Fruit fly (Drosophila melanogaster) whole organism, prepupa: ENCODE measurements around the gene CG14717.

Experiments
- CG16779 ChIP-seq: fragments of 200-800 bp; sonication (Bioruptor generic); optimal IDR thresholded peaks from 3 replicates; lab custom pipeline; 2017; ENCODE audit warnings: missing biosample characterization, mild to moderate bottlenecking, missing genetic modification characterization
- CG3919 ChIP-seq: fragments of 200-800 bp; sonication (Bioruptor generic); optimal IDR thresholded peaks from 3 replicates; lab custom pipeline; 2016; ENCODE audit warnings: missing biosample characterization, missing genetic modification characterization
- Eip93F ChIP-seq: fragments of 200-800 bp; sonication (Bioruptor generic); optimal IDR thresholded peaks from 2 replicates; lab custom pipeline; 2016; ENCODE audit warnings: missing biosample characterization, mild to moderate bottlenecking, missing genetic modification characterization
- Gug ChIP-seq: fragments of 200-800 bp; sonication (Bioruptor generic); IDR thresholded peaks from 2 replicates; pipeline ENCODE4 v1.3.6; 2022; ENCODE audit warnings: missing biosample characterization, missing genetic modification characterization
- Hr4 ChIP-seq: fragments of 200-800 bp; sonication (Bioruptor generic); optimal IDR thresholded peaks from 3 replicates; lab custom pipeline; 2016; ENCODE audit warnings: missing biosample characterization, missing genetic modification characterization
- Smox ChIP-seq: fragments of 200-800 bp; sonication (Bioruptor generic); optimal IDR thresholded peaks from 3 replicates; lab custom pipeline; 2016; ENCODE audit warnings: missing biosample characterization, missing genetic modification characterization
- cyc ChIP-seq: fragments of 200-800 bp; sonication (Bioruptor generic); optimal IDR thresholded peaks from 3 replicates; lab custom pipeline; 2016; ENCODE audit warnings: missing biosample characterization, missing genetic modification characterization
- esn ChIP-seq: fragments of 200-800 bp; sonication (Bioruptor generic); optimal IDR thresholded peaks from 2 replicates; lab custom pipeline; 2016; ENCODE audit warnings: missing biosample characterization, mild to moderate bottlenecking, missing genetic modification characterization, moderate library complexity
- fkh ChIP-seq: fragments of 200-800 bp; sonication (Bioruptor generic); optimal IDR thresholded peaks from 3 replicates; lab custom pipeline; 2017; ENCODE audit warnings: missing biosample characterization, mild to moderate bottlenecking, missing genetic modification characterization, moderate library complexity
- net ChIP-seq: fragments of 200-800 bp; sonication (Bioruptor generic); optimal IDR thresholded peaks from 3 replicates; lab custom pipeline; 2016; ENCODE audit warnings: missing biosample characterization, missing genetic modification characterization

dm6 chr3R:11669954-11670347 lies 26.4 kb upstream of the CG14717 start:
- TF ChIP-seq CG16779 (tag; lab: Kevin White, UChicago) (no peak), esn (no peak), fkh (no peak), cyc (no peak), Gug (GFP tag; lab: Robert Waterston, UW) (no peak), CG3919 (GFP tag; lab: Kevin White, UChicago) (no peak), Eip93F (GFP tag; lab: Kevin White, UChicago) (no peak), net (GFP tag; lab: Kevin White, UChicago) (no peak), Hr4 (GFP tag; lab: Kevin White, UChicago) (no peak), Smox (GFP tag; lab: Kevin White, UChicago) (no peak)
